Fruit fly (Drosophila melanogaster): ENCODE data around the gene Thor.

Gene Thor

DNA sequence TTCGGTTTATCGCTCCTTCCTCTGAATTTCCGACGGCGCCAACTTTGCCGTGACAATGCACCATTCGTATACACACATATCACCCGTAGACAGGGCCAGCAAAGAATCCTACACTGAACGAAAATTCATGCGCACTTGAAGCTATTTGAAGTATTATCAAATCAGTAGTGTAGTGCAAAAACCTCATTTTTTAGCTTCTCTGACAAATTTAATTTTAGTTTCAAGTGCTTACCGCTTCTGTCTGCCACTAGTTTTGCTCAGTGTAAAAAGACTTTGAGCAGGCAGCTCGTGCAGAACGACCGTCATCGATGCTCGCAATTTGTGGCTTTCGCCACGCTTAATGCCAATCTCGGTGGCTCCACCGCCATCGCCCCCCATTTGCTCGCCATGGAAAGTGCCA is 33.4 kb upstream of the Thor start (continued):
- TF ChIP-seq unpg (GFP tag; optimal IDR thresholded peaks at IDR 0.05), result no peak
- TF ChIP-seq amos (GFP tag; IDR thresholded peaks at IDR 0.05; ENCODE audit: partially characterized antibody), result no peak
- TF ChIP-seq tna (GFP tag; IDR thresholded peaks at IDR 0.05; ENCODE audit: partially characterized antibody), result no peak
- TF ChIP-seq bab2 (GFP tag; optimal IDR thresholded peaks at IDR 0.05), result peak; percentile 28
- no peak for TF ChIP-seq CG6272 (GFP tag; IDR thresholded peaks at IDR 0.05)
- no peak for TF ChIP-seq CG10565 (GFP tag; optimal IDR thresholded peaks at IDR 0.05)
- TF ChIP-seq CG1792 (GFP tag; optimal IDR thresholded peaks at IDR 0.05), result no peak
- no peak for TF ChIP-seq CG6854 (GFP tag; optimal IDR thresholded peaks at IDR 0.05)
- no peak for TF ChIP-seq Lim3 (GFP tag; IDR thresholded peaks at IDR 0.05)
- TF ChIP-seq oc (tag; optimal IDR thresholded peaks at IDR 0.05), result no peak
- peak; percentile 61 for TF ChIP-seq Xbp1 (GFP tag; optimal IDR thresholded peaks at IDR 0.05)
- no peak for TF ChIP-seq CG7745 (tag; optimal IDR thresholded peaks at IDR 0.05)
- peak; percentile 47; the same call in 2 of the 3 replicates for TF ChIP-seq tgo (GFP tag; IDR thresholded peaks at IDR 0.05)
- no peak for TF ChIP-seq CG7271 (tag; optimal IDR thresholded peaks at IDR 0.05)
- peak; percentile 65 for TF ChIP-seq Ptx1 (GFP tag; IDR thresholded peaks at IDR 0.05)
- peak; percentile 32 for TF ChIP-seq Hr3 (GFP tag; optimal IDR thresholded peaks at IDR 0.05)
- TF ChIP-seq CG16813 (GFP tag; IDR thresholded peaks at IDR 0.05; ENCODE audit: partially characterized antibody), result no peak
- no peak for TF ChIP-seq ham (GFP tag; IDR thresholded peaks at IDR 0.05)
- TF ChIP-seq lov (optimal IDR thresholded peaks at IDR 0.05), result no peak
- TF ChIP-seq lov (GFP tag; IDR thresholded peaks at IDR 0.05), result peak; percentile 69; the same call in 1 of the 3 replicates
- no peak for TF ChIP-seq abd-A (tag; optimal IDR thresholded peaks at IDR 0.05)
- TF ChIP-seq gsb (GFP tag; IDR thresholded peaks at IDR 0.05), result no peak
- no peak for TF ChIP-seq CG1529 (GFP tag; optimal IDR thresholded peaks at IDR 0.05)
- TF ChIP-seq CG31365 (tag; optimal IDR thresholded peaks at IDR 0.05), result no peak
- TF ChIP-seq hth (optimal IDR thresholded peaks at IDR 0.05), result no peak
- TF ChIP-seq stc (GFP tag; IDR thresholded peaks at IDR 0.05), result no peak
- TF ChIP-seq Oli (tag; optimal IDR thresholded peaks at IDR 0.05), result peak; percentile 49
- no peak for TF ChIP-seq bowl (GFP tag; IDR thresholded peaks at IDR 0.05)
- no peak for TF ChIP-seq CG7987 (GFP tag; optimal IDR thresholded peaks at IDR 0.05)
- no peak for TF ChIP-seq bigmax (GFP tag; optimal IDR thresholded peaks at IDR 0.05)
- TF ChIP-seq CTCF (GFP tag; optimal IDR thresholded peaks at IDR 0.05), result no peak
- no peak for TF ChIP-seq CG15479 (GFP tag; optimal IDR thresholded peaks at IDR 0.05)
- no peak for TF ChIP-seq rib (GFP tag; IDR thresholded peaks at IDR 0.05)
- TF ChIP-seq Vsx1 (GFP tag; optimal IDR thresholded peaks at IDR 0.05), result no peak
- no peak for TF ChIP-seq CG15601 (tag; optimal IDR thresholded peaks at IDR 0.05)
- TF ChIP-seq ap (GFP tag; IDR thresholded peaks at IDR 0.05), result 0 out of 2 replicates have a peak, but pooled peaks have one; percentile 19
- TF ChIP-seq scrt (GFP tag; optimal IDR thresholded peaks at IDR 0.05), result no peak
- TF ChIP-seq Dad (GFP tag; optimal IDR thresholded peaks at IDR 0.05), result no peak
- no peak for TF ChIP-seq HmgD (GFP tag; optimal IDR thresholded peaks at IDR 0.05)
- TF ChIP-seq CG2120 (GFP tag; optimal IDR thresholded peaks at IDR 0.05), result peak; percentile 46
- TF ChIP-seq CG5180 (GFP tag; optimal IDR thresholded peaks at IDR 0.05), result no peak
- no peak for TF ChIP-seq CG10147 (GFP tag; optimal IDR thresholded peaks at IDR 0.05)
- TF ChIP-seq nmo (GFP tag; optimal IDR thresholded peaks at IDR 0.05), result peak; percentile 35
- TF ChIP-seq MESR4 (GFP tag; optimal IDR thresholded peaks at IDR 0.05), result no peak
- TF ChIP-seq Hr51 (GFP tag; optimal IDR thresholded peaks at IDR 0.05), result peak in 1 of 2 experiments; percentile 6
- no peak for TF ChIP-seq Jarid2 (GFP tag; optimal IDR thresholded peaks at IDR 0.05)
- TF ChIP-seq ERR (GFP tag; optimal IDR thresholded peaks at IDR 0.05), result peak; percentile 22
- TF ChIP-seq chn (GFP tag; optimal IDR thresholded peaks at IDR 0.05), result peak; percentile 42
- peak; percentile 9; the same call in 1 of the 2 replicates for TF ChIP-seq slbo (GFP tag; IDR thresholded peaks at IDR 0.05)
- no peak for TF ChIP-seq CG12155 (GFP tag; optimal IDR thresholded peaks at IDR 0.05)
- no peak for TF ChIP-seq CG13296 (GFP tag; optimal IDR thresholded peaks at IDR 0.05)
- peak; percentile 59; the same call in 1 of the 2 replicates for TF ChIP-seq CG17328 (GFP tag; IDR thresholded peaks at IDR 0.05)
